Worm (Caenorhabditis elegans): ENCODE results near the gene bgnt-1.1.

DNA sequence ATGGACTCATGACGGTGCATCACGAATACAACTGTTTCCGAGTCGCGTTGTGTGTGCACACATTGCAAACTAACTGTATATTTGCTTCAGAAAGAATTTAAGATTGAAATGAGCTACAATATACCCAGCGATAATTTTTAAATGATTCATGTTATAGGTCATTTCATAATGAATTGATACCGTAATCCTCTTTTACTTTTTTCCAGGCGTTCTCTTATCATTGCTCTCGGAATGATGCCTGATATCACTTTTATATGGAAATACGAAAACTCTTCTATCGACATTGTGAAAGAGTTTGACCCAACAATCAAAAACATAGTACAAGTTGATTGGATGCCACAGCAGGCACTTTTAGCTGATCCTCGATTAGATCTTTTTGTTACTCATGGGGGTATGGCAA lies 6.2 kb upstream of the bgnt-1.1 start:
- TF ChIP-seq ztf-29 (GFP tag; IDR thresholded peaks at IDR 0.05): no peak
- TF ChIP-seq med-1 (GFP tag; optimal IDR thresholded peaks at IDR 0.05; ENCODE audit: insufficient read depth): no peak
- TF ChIP-seq tab-1 (GFP tag; IDR thresholded peaks at IDR 0.05): no peak
- TF ChIP-seq flt-1 (GFP tag; IDR thresholded peaks at IDR 0.05): no peak
- TF ChIP-seq ztf-23 (GFP tag; IDR thresholded peaks at IDR 0.05): no peak

Data from whole organism, midembryonic.